Fruit fly (Drosophila melanogaster) whole organism, larva: ENCODE results near the gene CG42795.
A peak's percentile ranks its signal among the peaks of the same experiment; 100 is the strongest.

Source experiments
- noc ChIP-seq: fragments of 200-800 bp; sonication (Bioruptor generic); optimal IDR thresholded peaks from 3 replicates; lab custom pipeline; 2019; ENCODE audit warnings: missing biosample characterization, mild to moderate bottlenecking, missing genetic modification characterization, moderate library complexity

Gene CG42795

DNA sequence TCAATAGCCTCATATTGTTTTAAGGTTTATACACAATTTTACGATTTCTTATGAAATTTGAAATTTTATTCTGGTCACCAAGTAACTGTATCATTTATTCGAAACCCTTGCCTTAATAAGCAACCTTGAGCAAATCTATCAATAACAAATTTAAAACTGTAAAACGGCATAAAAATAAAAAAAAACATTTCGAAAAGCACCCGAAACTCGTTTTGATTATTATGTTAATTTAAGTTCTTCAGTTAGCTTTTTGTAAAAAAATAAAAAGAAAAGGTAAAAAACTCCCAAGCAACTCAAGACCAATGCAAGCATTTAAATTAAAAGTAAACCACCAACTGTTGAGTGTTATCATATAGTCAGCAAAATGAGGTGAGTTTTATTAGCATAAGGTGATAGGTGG lies at the start of gene CG42795:
CG42795 (plus strand) TSS at position 301 of the 400 bp plus-strand sequence.
- TF ChIP-seq noc (tag; lab: Kevin White, UChicago), result no peak

DNA sequence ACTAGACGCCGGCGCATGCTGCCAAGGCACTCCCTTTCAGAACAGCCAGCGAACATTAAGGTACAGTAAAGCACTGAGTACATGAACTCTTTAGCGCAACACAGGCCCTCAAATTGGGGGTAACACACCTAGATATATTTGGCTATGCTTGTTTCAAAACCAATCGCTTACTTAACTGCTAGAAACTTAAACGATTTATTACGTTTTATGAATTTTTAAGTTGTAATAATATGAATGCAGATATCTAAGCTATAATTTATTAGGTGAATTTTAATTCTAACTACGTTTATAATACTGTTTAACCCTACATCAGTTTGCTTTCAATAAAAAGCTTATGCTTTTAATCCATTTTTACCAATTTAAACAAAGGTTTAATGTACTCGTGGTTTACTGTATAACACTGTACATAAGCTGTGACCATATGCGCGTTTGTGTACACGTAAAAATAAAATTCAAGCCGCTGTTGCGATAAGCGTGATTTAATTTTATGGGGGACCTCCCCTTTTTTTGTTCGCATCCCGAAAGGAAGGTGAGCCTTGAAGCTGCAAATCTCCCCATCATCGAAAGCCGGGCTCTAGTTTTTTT lies 48.5 kb upstream of the CG42795 start:
- no peak for TF ChIP-seq noc (tag; lab: Kevin White, UChicago)

DNA sequence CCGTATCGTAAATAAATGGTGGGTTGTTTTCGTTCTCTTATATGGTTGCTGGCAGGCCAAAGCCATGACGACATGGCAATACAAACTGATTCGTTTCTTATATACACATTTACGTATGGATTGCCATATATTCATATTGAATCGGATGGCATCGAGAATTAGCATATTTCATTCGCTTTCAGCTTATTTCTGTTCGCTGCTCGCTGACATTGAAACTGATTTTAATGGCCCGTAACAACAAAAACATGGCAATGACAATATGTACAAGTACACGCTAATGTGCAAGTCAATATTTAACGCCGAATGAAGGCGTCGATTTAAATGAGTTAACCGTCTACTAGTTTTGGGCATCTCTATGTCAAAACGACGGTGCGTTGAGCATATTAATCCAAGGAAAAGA lies 39.5 kb upstream of the CG42795 start:
- TF ChIP-seq noc (tag; lab: Kevin White, UChicago), result peak; percentile 3

DNA sequence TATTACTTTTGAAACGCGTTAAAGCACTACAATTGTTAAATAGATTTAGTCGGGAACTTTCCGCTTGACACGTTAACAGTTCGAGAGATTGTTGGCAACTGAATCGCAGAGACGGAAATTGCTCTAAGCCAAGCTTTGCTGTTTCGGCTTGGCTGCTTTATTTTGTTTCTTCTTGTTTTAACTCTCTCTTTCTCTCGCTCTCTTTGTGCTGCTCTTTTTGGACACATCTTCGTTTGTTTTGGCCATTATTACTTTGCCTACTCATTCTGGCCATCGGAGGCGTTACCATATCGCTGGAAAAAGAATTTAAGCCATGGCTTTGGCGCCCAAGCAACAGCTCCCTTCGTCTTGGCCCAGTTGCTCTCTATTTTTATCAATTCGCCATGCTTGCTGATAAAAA lies 36.0 kb upstream of the CG42795 start, which contains the start of gene CG12814:
CG12814 (minus strand) TSS at position 84 of the 400 bp plus-strand sequence.
- TF ChIP-seq noc (tag; lab: Kevin White, UChicago), result no peak

dm6 chr3R:10190084-10190782 lies 35.3 kb upstream of the CG42795 start, which contains the start of gene Syn:
Gene Syn (plus strand): TSS chr3R:10190689.
- TF ChIP-seq noc (tag; lab: Kevin White, UChicago), result no peak

DNA sequence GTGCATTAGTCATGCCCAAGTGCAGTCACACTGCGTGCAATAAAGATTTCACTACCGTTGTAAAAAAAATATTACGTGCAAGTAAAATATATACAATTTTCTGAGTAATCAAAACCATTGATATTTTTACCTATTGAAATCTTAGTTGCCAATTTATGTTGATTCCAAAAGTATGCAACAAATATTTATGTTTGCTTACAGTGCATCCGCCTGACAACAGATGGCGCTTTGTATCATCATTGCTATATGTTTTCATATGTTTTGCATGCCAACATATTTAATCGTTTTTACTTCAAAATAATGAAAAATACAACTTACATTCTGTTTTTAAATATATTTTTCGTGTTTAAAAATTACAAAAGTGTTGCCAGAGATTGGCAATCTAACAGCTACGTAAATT lies 21.9 kb upstream of the CG42795 start:
- no peak for TF ChIP-seq noc (tag; lab: Kevin White, UChicago)

DNA sequence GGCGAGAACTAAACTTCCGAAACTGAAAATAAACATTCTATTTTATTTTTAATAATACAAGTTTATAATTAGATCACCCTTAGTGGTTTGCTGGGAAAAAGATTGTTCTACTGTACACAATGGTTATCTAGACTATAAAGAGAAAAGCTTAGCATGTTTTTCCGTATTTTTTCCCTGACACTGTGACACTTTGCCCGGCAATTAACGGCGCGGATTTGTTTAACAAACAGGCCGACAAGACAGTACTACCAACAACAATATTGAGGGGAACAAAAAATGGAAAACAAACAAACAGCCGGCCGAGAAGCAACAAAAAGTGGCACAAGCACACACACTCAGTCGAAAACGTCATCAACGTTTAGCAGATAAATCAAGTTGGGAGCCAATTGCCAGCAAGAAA lies 18.8 kb upstream of the CG42795 start:
- no peak for TF ChIP-seq noc (tag; lab: Kevin White, UChicago)

dm6 chr3R:10212799-10213198 lies 12.7 kb upstream of the CG42795 start, which contains the start of gene Timp:
Gene Timp (minus strand): TSS chr3R:10213007.
- no peak for TF ChIP-seq noc (tag; lab: Kevin White, UChicago)

dm6 chr3R:10213430-10213829 lies 12.1 kb upstream of the CG42795 start:
- TF ChIP-seq noc (tag; lab: Kevin White, UChicago), result no peak

- no peak for TF ChIP-seq noc (tag; lab: Kevin White, UChicago)
These were observed 7.5 kb upstream of the CG42795 start for dm6 chr3R:10217998-10218397.

- no peak for TF ChIP-seq noc (tag; lab: Kevin White, UChicago)
These were observed 3.1 kb upstream of the CG42795 start, which contains the start of gene CG12420 for dm6 chr3R:10222416-10222815. Gene CG12420 (plus strand): TSS chr3R:10222698.

DNA sequence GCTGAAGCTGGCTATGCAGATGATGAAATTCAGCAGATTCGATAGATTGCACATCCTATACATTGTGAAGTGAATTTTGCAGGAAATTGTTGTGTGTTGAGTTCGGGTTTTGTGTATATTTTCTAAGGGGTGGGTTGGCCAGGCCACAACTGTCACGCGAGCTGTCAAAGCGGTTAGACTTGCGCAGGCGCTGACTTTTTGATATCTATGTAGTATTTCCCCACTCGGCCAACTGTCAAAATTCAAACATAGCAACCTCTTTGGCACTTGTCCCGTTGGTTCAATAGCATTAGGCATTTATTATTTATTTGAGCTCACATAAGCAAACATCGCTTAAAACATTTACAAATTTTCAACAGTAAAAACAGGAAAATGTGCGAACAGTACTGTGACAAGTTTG lies 896 bp upstream of the CG42795 start, which contains the start of the genes CG12817 and CG34107:
CG12817 (minus strand) TSS at position 132 of the 400 bp plus-strand sequence.
CG34107 (plus strand) TSS at position 316 of the 400 bp plus-strand sequence.
- TF ChIP-seq noc (tag; lab: Kevin White, UChicago), result no peak

DNA sequence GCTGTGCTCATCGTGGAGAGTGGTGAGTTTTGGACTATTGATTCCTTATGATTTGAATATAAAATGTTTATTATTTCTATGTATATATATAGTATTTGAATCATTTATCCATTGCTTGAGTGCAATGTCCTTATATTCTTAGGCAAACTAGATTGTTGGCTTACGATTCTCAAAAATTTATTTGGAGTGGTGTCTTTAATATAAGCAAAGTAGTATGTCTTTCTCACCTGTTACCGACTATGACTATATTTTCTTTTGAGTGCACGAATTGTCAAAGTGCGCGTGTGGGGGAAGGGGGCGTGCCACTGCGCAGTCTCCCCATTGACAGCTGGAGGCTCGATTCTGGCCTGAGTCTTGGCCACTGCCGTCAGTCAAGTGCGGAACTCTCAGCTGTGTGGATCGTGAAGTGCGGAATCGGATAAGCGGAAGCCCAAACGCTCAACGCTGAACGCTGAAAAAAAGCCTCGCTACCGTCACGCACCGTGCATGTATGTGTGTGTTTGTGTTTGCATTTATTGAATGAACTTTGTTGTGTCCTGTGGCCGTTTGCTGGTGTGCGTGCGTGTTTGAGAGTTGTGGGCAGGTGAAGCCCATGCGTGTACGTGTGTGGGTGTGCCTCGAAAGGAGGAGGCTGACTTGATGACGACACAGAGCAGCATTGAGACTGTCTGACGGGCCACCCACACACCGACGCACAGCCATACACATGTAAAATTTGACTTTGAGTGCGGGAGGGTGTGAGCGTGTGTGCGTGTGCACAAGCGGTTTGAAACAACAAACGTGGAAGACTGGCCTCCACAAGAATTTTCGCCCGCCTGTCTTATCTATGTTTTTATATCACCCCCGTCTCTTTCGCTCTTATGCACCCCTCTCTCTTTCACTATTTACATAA lies 888 bp downstream of the CG42795 start:
- no peak for TF ChIP-seq noc (tag; lab: Kevin White, UChicago)

DNA sequence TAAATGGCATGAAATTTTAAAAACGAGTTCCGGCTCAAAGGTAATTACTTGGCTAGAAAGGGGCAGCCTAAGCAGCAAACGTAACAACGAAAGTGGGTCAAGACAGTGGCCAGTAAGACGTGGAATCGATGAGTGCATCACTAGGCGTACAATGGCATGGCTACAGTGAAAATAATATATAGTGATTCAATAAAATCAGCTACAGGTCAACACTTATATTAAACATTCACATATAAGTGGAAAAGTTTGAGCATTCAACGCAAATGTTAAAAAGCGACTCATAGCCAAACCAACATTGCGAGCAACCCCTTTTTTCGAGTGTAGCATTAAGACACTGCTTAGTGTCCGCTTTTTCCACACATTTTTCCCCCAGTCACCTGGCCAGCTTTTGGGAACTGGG lies 2.5 kb downstream of the CG42795 start:
- TF ChIP-seq noc (tag; lab: Kevin White, UChicago), result no peak

DNA sequence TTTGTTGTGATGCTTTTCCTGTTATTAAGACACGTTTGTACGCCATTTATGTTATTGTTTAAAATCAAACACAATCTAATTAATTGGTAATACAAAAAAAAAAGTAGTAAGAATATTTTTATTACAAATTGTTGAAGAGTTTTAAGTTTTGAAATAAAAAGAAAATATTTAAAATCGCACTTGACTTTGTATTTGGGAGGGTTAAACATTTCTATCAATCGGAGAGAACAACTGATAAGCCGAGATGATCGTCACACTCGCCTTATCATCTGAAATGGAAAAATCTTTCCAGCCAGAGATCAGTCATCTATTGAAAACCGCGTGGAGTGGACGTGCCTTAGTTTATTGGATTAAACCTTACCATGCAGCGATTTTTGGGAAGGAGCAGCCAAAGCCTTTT lies 25.7 kb downstream of the CG42795 start, which contains the start of gene CG3999:
CG3999 (plus strand) TSS at position 301 of the 400 bp plus-strand sequence.
- TF ChIP-seq noc (tag; lab: Kevin White, UChicago), result no peak

dm6 chr3R:10251846-10252245 lies 26.4 kb downstream of the CG42795 start:
- no peak for TF ChIP-seq noc (tag; lab: Kevin White, UChicago)
